Worm (Caenorhabditis elegans) whole organism, midembryonic: Measurements from ENCODE around the gene mec-10.

Experiments used
- T22C8.4 ChIP-seq: fragments of 200-800 bp; sonication (Bioruptor generic); IDR thresholded peaks from 2 replicates; pipeline ENCODE4 v1.3.6; 2022; ENCODE audit warnings: missing genetic modification characterization, missing compliant biosample characterization
- cog-1 ChIP-seq: sonication (generic microtip); optimal IDR thresholded peaks from 2 replicates; lab custom pipeline; 2016; ENCODE audit warnings: missing genetic modification characterization, missing compliant biosample characterization
- flt-1 ChIP-seq: fragments of 200-800 bp; sonication (Bioruptor generic); IDR thresholded peaks from 2 replicates; pipeline ENCODE4 v1.3.6; 2022; ENCODE audit warnings: missing genetic modification characterization, missing compliant biosample characterization
- klf-2 ChIP-seq: fragments of 200-800 bp; sonication (Bioruptor generic); conservative IDR thresholded peaks from 2 replicates; pipeline ENCODE4 v1.3.6; 2022; ENCODE audit warnings: missing genetic modification reagents, missing genetic modification characterization, missing compliant biosample characterization
- med-1 ChIP-seq: sonication (generic microtip); optimal IDR thresholded peaks from 2 replicates; lab custom pipeline; 2017; ENCODE audit warnings: missing genetic modification characterization, mild to moderate bottlenecking, missing compliant biosample characterization, antibody characterized with exemption, missing genetic modification reagents; ENCODE audit not compliant: insufficient read depth
- ref-1 ChIP-seq: fragments of 200-800 bp; sonication (Bioruptor generic); conservative IDR thresholded peaks from 2 replicates; pipeline ENCODE4 v1.3.6; 2022; ENCODE audit warnings: missing genetic modification reagents, missing genetic modification characterization, missing compliant biosample characterization
- tab-1 ChIP-seq: fragments of 200-800 bp; sonication (Bioruptor generic); IDR thresholded peaks from 2 replicates; pipeline ENCODE4 v1.3.6; 2022; ENCODE audit warnings: missing genetic modification characterization, missing compliant biosample characterization
- ztf-23 ChIP-seq: fragments of 200-800 bp; sonication (Bioruptor generic); IDR thresholded peaks from 2 replicates; pipeline ENCODE4 v1.3.6; 2022; ENCODE audit warnings: missing genetic modification reagents, missing genetic modification characterization, missing compliant biosample characterization
- ztf-29 ChIP-seq: fragments of 200-800 bp; sonication (Bioruptor generic); IDR thresholded peaks from 2 replicates; pipeline ENCODE4 v1.3.6; 2022; ENCODE audit warnings: missing genetic modification reagents, missing genetic modification characterization, missing compliant biosample characterization

DNA sequence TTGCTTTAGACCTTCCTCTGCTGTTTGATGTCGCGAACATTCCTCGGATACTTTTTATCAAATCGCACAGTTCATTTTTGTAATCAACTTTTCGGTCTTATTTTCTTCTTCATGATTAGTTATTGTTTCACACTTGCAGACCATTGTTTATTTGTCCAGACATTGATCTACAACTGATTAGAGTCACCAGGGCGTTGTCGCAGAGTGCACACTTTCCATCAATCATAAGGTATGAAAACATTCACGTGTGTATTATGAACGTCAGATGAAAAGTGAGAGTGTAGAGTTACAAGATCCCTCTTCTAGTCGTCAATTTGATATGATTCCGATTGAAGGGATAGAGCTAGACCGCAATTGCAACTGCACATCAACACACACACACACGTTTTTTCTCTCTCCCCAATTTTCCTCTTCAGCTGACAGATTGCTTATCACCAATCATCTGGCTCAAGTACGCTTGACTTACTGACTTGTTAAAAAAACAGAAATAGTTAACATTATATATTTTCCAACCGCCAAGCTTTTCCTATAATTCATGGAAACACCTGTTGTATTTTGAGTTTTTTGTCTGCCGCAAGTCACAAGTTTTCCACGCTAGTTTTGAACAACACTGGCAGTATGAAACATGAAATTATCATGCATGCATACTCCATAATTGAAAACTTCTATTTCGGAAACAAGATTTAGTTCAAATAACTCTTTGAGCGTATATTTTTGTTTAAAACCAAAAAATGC, 29.9 kb downstream of the mec-10 start:
- TF ChIP-seq ref-1, result no peak
- TF ChIP-seq ztf-29 (GFP tag; lab: Robert Waterston, UW), result no peak
- no peak for TF ChIP-seq flt-1 (GFP tag; lab: Robert Waterston, UW)
- no peak for TF ChIP-seq ztf-23 (GFP tag; lab: Robert Waterston, UW)
- TF ChIP-seq cog-1 (tag; lab: Kevin White, UChicago), result no peak
- TF ChIP-seq med-1 (GFP tag; lab: Kevin White, UChicago), result no peak
- no peak for TF ChIP-seq T22C8.4 (GFP tag; lab: Robert Waterston, UW)
- no peak for TF ChIP-seq tab-1 (GFP tag; lab: Robert Waterston, UW)
- TF ChIP-seq klf-2 (GFP tag; lab: Robert Waterston, UW), result no peak
